Worm (Caenorhabditis elegans): ENCODE measurements around the gene lst-6.
A peak's percentile ranks its signal among the peaks of the same experiment; 100 is the strongest.

The lst-6 gene

ce11 chrII:6970515-6970914 lies 51.8 kb downstream of the lst-6 start, which contains the start of gene C15F1.5:
Gene C15F1.5, minus strand, starts transcription at chrII:6970615.
- TF ChIP-seq hnd-1 (tag; optimal IDR thresholded peaks at IDR 0.05): no peak
- no peak for TF ChIP-seq scrt-1 (GFP tag; IDR thresholded peaks at IDR 0.05)
- no peak for TF ChIP-seq ets-7 (tag; optimal IDR thresholded peaks at IDR 0.05)

- TF ChIP-seq B0310.2 (tag; optimal IDR thresholded peaks at IDR 0.05) (peak; percentile 50), ama-1 (optimal IDR thresholded peaks at IDR 0.05) (peak; percentile 99), sea-1 (GFP tag; conservative IDR thresholded peaks at IDR 0.05) (0 out of 2 replicates have a peak, but pooled peaks have one; percentile 25), ceh-36 (tag; optimal IDR thresholded peaks at IDR 0.05) (peak; percentile 89), hnd-1 (tag; optimal IDR thresholded peaks at IDR 0.05) (no peak), tbx-37 (GFP tag; conservative IDR thresholded peaks at IDR 0.05) (0 out of 2 replicates have a peak, but pooled peaks have one; percentile 29), pes-1 (GFP tag; IDR thresholded peaks at IDR 0.05) (peak; percentile 77), scrt-1 (GFP tag; IDR thresholded peaks at IDR 0.05) (peak; percentile 73; the same call in 1 of the 2 replicates), tra-4 (tag; optimal IDR thresholded peaks at IDR 0.05) (peak; percentile 69), ceh-13 (GFP tag; optimal IDR thresholded peaks at IDR 0.05) (peak; percentile 34), flt-1 (GFP tag; IDR thresholded peaks at IDR 0.05) (peak; percentile 45; the same call in 1 of the 2 replicates), tbx-11 (GFP tag; IDR thresholded peaks at IDR 0.05) (0 out of 2 replicates have a peak, but pooled peaks have one; percentile 30), F13C5.2 (tag; optimal IDR thresholded peaks at IDR 0.05) (peak; percentile 34), hmbx-1 (tag; optimal IDR thresholded peaks at IDR 0.05) (peak; percentile 45), ets-7 (tag; optimal IDR thresholded peaks at IDR 0.05) (no peak), hmg-4 (GFP tag; optimal IDR thresholded peaks at IDR 0.05) (peak; percentile 94), aly-1 (tag; optimal IDR thresholded peaks at IDR 0.05) (peak; percentile 45)
Measured at ce11 chrII:6968191-6968675, 54.1 kb downstream of the lst-6 start.

- TF ChIP-seq tra-4 (tag; optimal IDR thresholded peaks at IDR 0.05): no peak
- no peak for TF ChIP-seq hmg-4 (GFP tag; optimal IDR thresholded peaks at IDR 0.05)
- no peak for TF ChIP-seq scrt-1 (GFP tag; IDR thresholded peaks at IDR 0.05)
- no peak for TF ChIP-seq hnd-1 (tag; optimal IDR thresholded peaks at IDR 0.05)
- TF ChIP-seq ets-7 (tag; optimal IDR thresholded peaks at IDR 0.05): no peak
- no peak for TF ChIP-seq B0310.2 (tag; optimal IDR thresholded peaks at IDR 0.05)
- TF ChIP-seq sea-1 (GFP tag; conservative IDR thresholded peaks at IDR 0.05): no peak
- TF ChIP-seq flt-1 (GFP tag; IDR thresholded peaks at IDR 0.05): no peak
- TF ChIP-seq ceh-36 (tag; optimal IDR thresholded peaks at IDR 0.05): no peak
- no peak for TF ChIP-seq ama-1 (optimal IDR thresholded peaks at IDR 0.05)
- no peak for TF ChIP-seq tbx-11 (GFP tag; IDR thresholded peaks at IDR 0.05)
- no peak for TF ChIP-seq ceh-13 (GFP tag; optimal IDR thresholded peaks at IDR 0.05)
- TF ChIP-seq pes-1 (GFP tag; IDR thresholded peaks at IDR 0.05): no peak
- no peak for TF ChIP-seq F13C5.2 (tag; optimal IDR thresholded peaks at IDR 0.05)
- no peak for TF ChIP-seq aly-1 (tag; optimal IDR thresholded peaks at IDR 0.05)
- no peak for TF ChIP-seq tbx-37 (GFP tag; conservative IDR thresholded peaks at IDR 0.05)
- no peak for TF ChIP-seq hmbx-1 (tag; optimal IDR thresholded peaks at IDR 0.05)
Measured at ce11 chrII:6967618-6968017, 54.7 kb downstream of the lst-6 start, which contains the start of gene eif-2Bgamma. Gene eif-2Bgamma, minus strand, starts transcription at chrII:6967648.

ce11 chrII:6965573-6965972 lies 56.7 kb downstream of the lst-6 start, which contains the start of gene tra-2:
Gene tra-2, minus strand, starts transcription at chrII:6965673.
- no peak for TF ChIP-seq F13C5.2 (tag; optimal IDR thresholded peaks at IDR 0.05)
- no peak for TF ChIP-seq ceh-36 (tag; optimal IDR thresholded peaks at IDR 0.05)
- no peak for TF ChIP-seq pes-1 (GFP tag; IDR thresholded peaks at IDR 0.05)
- no peak for TF ChIP-seq scrt-1 (GFP tag; IDR thresholded peaks at IDR 0.05)
- TF ChIP-seq hmbx-1 (tag; optimal IDR thresholded peaks at IDR 0.05): no peak
- TF ChIP-seq flt-1 (GFP tag; IDR thresholded peaks at IDR 0.05): no peak
- no peak for TF ChIP-seq tbx-37 (GFP tag; conservative IDR thresholded peaks at IDR 0.05)
- TF ChIP-seq ets-7 (tag; optimal IDR thresholded peaks at IDR 0.05): no peak
- no peak for TF ChIP-seq tbx-11 (GFP tag; IDR thresholded peaks at IDR 0.05)
- no peak for TF ChIP-seq sea-1 (GFP tag; conservative IDR thresholded peaks at IDR 0.05)
- no peak for TF ChIP-seq aly-1 (tag; optimal IDR thresholded peaks at IDR 0.05)
- TF ChIP-seq hmg-4 (GFP tag; optimal IDR thresholded peaks at IDR 0.05): no peak
- TF ChIP-seq B0310.2 (tag; optimal IDR thresholded peaks at IDR 0.05): no peak
- TF ChIP-seq ceh-13 (GFP tag; optimal IDR thresholded peaks at IDR 0.05): no peak
- TF ChIP-seq hnd-1 (tag; optimal IDR thresholded peaks at IDR 0.05): no peak
- no peak for TF ChIP-seq tra-4 (tag; optimal IDR thresholded peaks at IDR 0.05)
- no peak for TF ChIP-seq ama-1 (optimal IDR thresholded peaks at IDR 0.05)
